Worm (Caenorhabditis elegans): ENCODE data around the gene K12H6.5.

DNA sequence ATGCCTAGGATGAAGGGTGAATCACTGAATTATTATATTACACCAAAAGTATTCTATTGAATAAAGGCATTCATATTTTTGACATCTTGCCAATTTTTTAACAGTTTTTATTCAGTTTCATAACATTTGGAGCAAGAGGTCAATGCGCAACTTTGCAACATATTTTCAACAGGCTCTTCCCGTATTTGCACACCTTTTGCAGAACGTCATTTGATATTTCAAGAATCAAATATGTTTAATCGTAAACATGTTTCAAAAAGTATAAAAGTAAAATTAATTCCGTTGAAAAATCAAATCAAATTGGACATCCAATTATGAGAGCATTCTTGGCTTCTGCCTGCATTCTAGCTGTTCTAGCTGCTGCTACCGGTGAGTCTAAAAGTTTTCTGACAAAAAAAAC lies 41.7 kb upstream of the K12H6.5 start, which contains the start of gene Y110A2AL.2:
- no peak for TF ChIP-seq hmbx-1 (tag; optimal IDR thresholded peaks at IDR 0.05)
- no peak for TF ChIP-seq ama-1 (optimal IDR thresholded peaks at IDR 0.05)
- TF ChIP-seq pes-1 (GFP tag; IDR thresholded peaks at IDR 0.05): no peak
- TF ChIP-seq scrt-1 (GFP tag; IDR thresholded peaks at IDR 0.05): no peak
- no peak for TF ChIP-seq ceh-13 (GFP tag; optimal IDR thresholded peaks at IDR 0.05)
- no peak for TF ChIP-seq hnd-1 (tag; optimal IDR thresholded peaks at IDR 0.05)
- no peak for TF ChIP-seq F13C5.2 (tag; optimal IDR thresholded peaks at IDR 0.05)
- no peak for TF ChIP-seq ets-7 (tag; optimal IDR thresholded peaks at IDR 0.05)
- no peak for TF ChIP-seq tbx-37 (GFP tag; conservative IDR thresholded peaks at IDR 0.05)
- no peak for TF ChIP-seq ceh-36 (tag; optimal IDR thresholded peaks at IDR 0.05)
- no peak for TF ChIP-seq hmg-4 (GFP tag; optimal IDR thresholded peaks at IDR 0.05)
- TF ChIP-seq flt-1 (GFP tag; IDR thresholded peaks at IDR 0.05): no peak
- no peak for TF ChIP-seq B0310.2 (tag; optimal IDR thresholded peaks at IDR 0.05)
- no peak for TF ChIP-seq aly-1 (tag; optimal IDR thresholded peaks at IDR 0.05)
